Worm (Caenorhabditis elegans): Measurements from ENCODE around the gene obr-2.

Gene obr-2

DNA sequence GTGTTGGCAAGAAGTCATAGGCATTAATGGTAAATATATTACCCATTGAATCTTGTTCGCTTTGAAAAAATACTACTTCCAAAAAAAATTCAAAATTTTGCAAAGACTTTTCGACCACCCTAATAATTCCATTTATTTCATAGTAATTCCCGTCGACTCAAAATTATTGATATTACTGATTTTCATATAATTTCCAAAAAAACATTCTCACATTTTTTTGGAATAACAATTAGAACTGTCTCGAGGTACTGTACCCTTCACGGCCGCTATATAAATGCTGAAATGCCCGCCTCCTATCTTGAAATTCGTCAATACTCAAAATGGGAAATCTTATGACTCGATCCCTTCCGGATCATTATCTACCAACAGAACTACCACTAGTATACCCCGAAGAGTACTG lies 9.5 kb upstream of the obr-2 start, which contains the start of gene F14H8.4:
Gene F14H8.4 (plus strand): TSS at position 301 of the 400 bp plus-strand sequence.
- TF ChIP-seq ceh-8 (GFP tag; optimal IDR thresholded peaks at IDR 0.05) (peak; percentile 58), sox-4 (tag; optimal IDR thresholded peaks at IDR 0.05) (no peak), elt-2 (tag; optimal IDR thresholded peaks at IDR 0.05) (no peak), fkh-8 (tag; optimal IDR thresholded peaks at IDR 0.05) (no peak)

DNA sequence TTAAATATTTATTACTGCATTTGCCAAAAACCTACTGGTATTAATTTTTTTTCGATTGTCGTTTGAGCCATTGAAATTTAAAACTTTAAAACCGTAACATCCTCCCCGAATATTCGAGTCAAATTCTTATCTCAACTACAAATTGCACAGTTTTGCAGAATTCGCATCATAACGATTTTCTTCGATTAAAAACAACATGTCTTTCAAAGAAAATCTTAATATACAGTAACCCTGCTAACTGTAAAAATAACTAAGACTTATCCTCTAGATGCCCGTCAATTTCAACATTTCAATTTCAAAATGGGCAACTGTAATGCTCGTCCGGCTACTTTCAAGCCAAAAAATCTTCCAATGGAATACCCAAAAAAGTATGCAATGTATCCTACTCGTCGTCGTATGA lies 6.7 kb upstream of the obr-2 start, which contains the start of gene F14H8.5:
Gene F14H8.5 (plus strand): TSS at position 301 of the 400 bp plus-strand sequence.
- TF ChIP-seq nhr-19 (GFP tag; conservative IDR thresholded peaks at IDR 0.05) (no peak), mef-2 (tag; optimal IDR thresholded peaks at IDR 0.05) (no peak), lin-13 (GFP tag; optimal IDR thresholded peaks at IDR 0.05) (no peak), mdl-1 (tag; optimal IDR thresholded peaks at IDR 0.05) (no peak), blmp-1 (tag; optimal IDR thresholded peaks at IDR 0.05) (no peak), irx-1 (tag; optimal IDR thresholded peaks at IDR 0.05) (no peak), nhr-12 (tag; optimal IDR thresholded peaks at IDR 0.05) (no peak), elt-3 (tag; optimal IDR thresholded peaks at IDR 0.05) (no peak), lin-15B (tag; optimal IDR thresholded peaks at IDR 0.05) (no peak), efl-3 (GFP tag; optimal IDR thresholded peaks at IDR 0.05) (no peak), sup-37 (GFP tag; optimal IDR thresholded peaks at IDR 0.05) (no peak), nhr-85 (tag) (no peak), unc-30 (tag; optimal IDR thresholded peaks at IDR 0.05) (no peak), lir-3 (tag; optimal IDR thresholded peaks at IDR 0.05; ENCODE audit: poor library complexity) (no peak), rnt-1 (tag; optimal IDR thresholded peaks at IDR 0.05) (no peak), tbx-2 (tag; optimal IDR thresholded peaks at IDR 0.05) (no peak), xbp-1 (tag; optimal IDR thresholded peaks at IDR 0.05) (no peak), grh-1 (GFP tag; IDR thresholded peaks at IDR 0.05) (no peak), nhr-71 (tag; optimal IDR thresholded peaks at IDR 0.05) (no peak), nhr-84 (tag; optimal IDR thresholded peaks at IDR 0.05) (no peak)

DNA sequence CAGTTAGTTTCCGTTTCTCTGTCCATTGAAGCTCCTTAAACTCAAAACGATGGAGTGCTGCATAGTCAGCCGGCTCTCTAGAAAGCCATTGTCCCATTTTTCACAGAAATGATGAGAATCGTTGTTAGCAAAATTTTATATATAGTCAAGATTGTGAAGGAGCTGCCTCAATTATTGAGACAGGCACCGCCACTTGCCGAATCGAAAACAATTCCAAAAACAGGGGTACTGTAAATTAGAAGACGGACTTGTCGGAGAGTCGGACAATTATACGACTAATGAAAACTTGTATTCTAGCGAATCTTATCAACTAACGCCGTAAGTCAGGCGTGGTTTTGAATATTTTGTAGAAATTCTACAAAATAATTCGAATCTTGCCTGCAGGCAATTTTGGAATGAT lies 6.2 kb upstream of the obr-2 start, which contains the start of gene F14H8.2:
Gene F14H8.2 (minus strand): TSS at position 101 of the 400 bp plus-strand sequence.
- TF ChIP-seq efl-1 (optimal IDR thresholded peaks at IDR 0.05) (no peak), efl-1 (GFP tag; optimal IDR thresholded peaks at IDR 0.05 in 1 of 2) (peak in 1 of 2 experiments; percentile 59), ets-5 (GFP tag; IDR thresholded peaks at IDR 0.05) (no peak), ama-1 (optimal IDR thresholded peaks at IDR 0.05) (no peak), Y116A8C.19 (tag; optimal IDR thresholded peaks at IDR 0.05; ENCODE audit: borderline replicate concordance) (no peak), alr-1 (tag; optimal IDR thresholded peaks at IDR 0.05; ENCODE audit: borderline replicate concordance) (no peak), C04F5.9 (tag; optimal IDR thresholded peaks at IDR 0.05) (no peak), sup-37 (GFP tag; optimal IDR thresholded peaks at IDR 0.05) (no peak), mdl-1 (tag; optimal IDR thresholded peaks at IDR 0.05) (no peak), lin-35 (GFP tag; optimal IDR thresholded peaks at IDR 0.05) (no peak), mef-2 (tag; optimal IDR thresholded peaks at IDR 0.05) (no peak), ceh-8 (GFP tag; optimal IDR thresholded peaks at IDR 0.05) (peak; percentile 1), lsy-2 (tag; optimal IDR thresholded peaks at IDR 0.05) (no peak), fkh-4 (tag; optimal IDR thresholded peaks at IDR 0.05; ENCODE audit: borderline replicate concordance) (no peak)

DNA sequence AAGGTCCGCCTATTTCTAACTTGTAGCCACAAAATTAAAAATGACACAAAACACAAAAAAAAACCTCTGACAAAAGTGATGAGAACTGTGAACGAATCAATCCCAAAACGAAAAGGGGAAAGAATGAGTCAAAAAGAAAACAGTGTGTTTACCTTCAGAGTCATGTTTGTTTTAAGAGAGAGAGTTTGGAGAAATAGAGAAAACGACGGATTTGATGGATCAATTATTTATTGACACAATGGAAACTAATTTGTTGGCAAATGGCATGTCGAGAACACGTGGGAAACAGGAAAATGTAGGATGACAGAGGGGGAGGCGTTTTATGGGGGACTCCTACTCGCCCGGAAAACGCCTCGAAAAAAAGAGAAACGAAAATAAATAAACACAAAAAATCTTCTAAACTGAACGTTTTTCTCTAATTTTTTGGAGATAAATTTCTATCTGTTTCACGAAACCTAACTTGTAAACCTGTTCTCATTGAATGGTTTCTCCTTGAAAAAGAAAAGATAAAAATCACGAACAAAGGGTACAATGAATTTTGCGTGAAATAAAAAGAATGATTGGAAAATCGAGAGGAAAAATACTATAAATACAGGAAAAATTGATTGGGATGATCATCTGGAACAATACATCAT lies 2.8 kb upstream of the obr-2 start:
- 0 out of 2 replicates have a peak, but pooled peaks have one; percentile 26 for TF ChIP-seq grh-1 (GFP tag; IDR thresholded peaks at IDR 0.05)
- peak; percentile 2 for TF ChIP-seq nhr-71 (tag; optimal IDR thresholded peaks at IDR 0.05)
- TF ChIP-seq nhr-85 (tag), result peak; percentile 86
- no peak for TF ChIP-seq unc-62 (GFP tag; optimal IDR thresholded peaks at IDR 0.05)
- no peak for TF ChIP-seq unc-30 (tag; optimal IDR thresholded peaks at IDR 0.05)
- no peak for TF ChIP-seq nhr-20 (tag; optimal IDR thresholded peaks at IDR 0.05)
- no peak for TF ChIP-seq hlh-4 (tag; optimal IDR thresholded peaks at IDR 0.05)
- peak in 1 of 6 experiments; percentile 16 for TF ChIP-seq elt-3 (tag; optimal IDR thresholded peaks at IDR 0.05)
- peak; percentile 60 for TF ChIP-seq lin-14 (GFP tag; optimal IDR thresholded peaks at IDR 0.05)
- TF ChIP-seq ceh-8 (GFP tag; optimal IDR thresholded peaks at IDR 0.05), result no peak
